Fruit fly (Drosophila melanogaster) whole organism, wandering third instar larva: Measurements from ENCODE around the gene CG14676.
A peak's percentile ranks its signal among the peaks of the same experiment; 100 is the strongest.

Experiments
- CG32264 ChIP-seq: fragments of 200-800 bp; sonication (Bioruptor generic); optimal IDR thresholded peaks from 2 replicates; lab custom pipeline; 2016; ENCODE audit warnings: missing biosample characterization, missing genetic modification characterization
- Dfd ChIP-seq: fragments of >200 bp; optimal IDR thresholded peaks from 2 replicates; lab custom pipeline; 2017; ENCODE audit warnings: missing biosample characterization, missing genetic modification characterization
- Dif ChIP-seq: fragments of 200-275, 200-300 bp; sonication (Bioruptor generic); optimal IDR thresholded peaks from 2 replicates; lab custom pipeline; 2018; ENCODE audit warnings: missing biosample characterization, missing genetic modification characterization; ENCODE audit not compliant: partially characterized antibody
- Hnf4 ChIP-seq: fragments of 200-800 bp; sonication (Bioruptor generic); optimal IDR thresholded peaks from 2 replicates; lab custom pipeline; 2016; ENCODE audit warnings: missing biosample characterization, mild to moderate bottlenecking, missing genetic modification characterization
- Hr78 ChIP-seq: fragments of >200 bp; optimal IDR thresholded peaks from 2 replicates; lab custom pipeline; 2017; ENCODE audit warnings: missing biosample characterization, missing genetic modification characterization
- Hr83 ChIP-seq: fragments of 200-300 bp; sonication (Bioruptor generic); optimal IDR thresholded peaks from 2 replicates; lab custom pipeline; 2016; ENCODE audit warnings: missing biosample characterization, mild to moderate bottlenecking, missing genetic modification characterization, moderate library complexity; ENCODE audit not compliant: poor library complexity, severe bottlenecking
- Mio ChIP-seq: sonication (Bioruptor generic); optimal IDR thresholded peaks from 2 replicates; lab custom pipeline; 2016; ENCODE audit warnings: missing biosample characterization, missing genetic modification characterization
- Rel ChIP-seq, 2 experiments: fragments of 200-800 bp; sonication (Bioruptor generic) in 1 of 2; optimal IDR thresholded peaks; 2 replicates in 1 of 2; 3 replicates in 1 of 2; lab custom pipeline; 2016 to 2019; ENCODE audit warnings: mild to moderate bottlenecking in 2 of 2, missing biosample characterization in 2 of 2, missing genetic modification characterization in 2 of 2, moderate library complexity in 1 of 2
- Sp1 ChIP-seq: fragments of 200-800 bp; sonication (Bioruptor generic); optimal IDR thresholded peaks from 3 replicates; lab custom pipeline; 2019; ENCODE audit warnings: missing biosample characterization, mild to moderate bottlenecking, missing genetic modification characterization, moderate library complexity
- br ChIP-seq: fragments of 200-800 bp; sonication (Bioruptor generic); optimal IDR thresholded peaks from 2 replicates; lab custom pipeline; 2016; ENCODE audit warnings: missing biosample characterization, missing genetic modification characterization
- brk ChIP-seq: fragments of 200-800 bp; sonication (Bioruptor generic); optimal IDR thresholded peaks from 2 replicates; lab custom pipeline; 2016; ENCODE audit warnings: missing biosample characterization, mild to moderate bottlenecking, missing genetic modification characterization
- dsf ChIP-seq: sonication (Bioruptor generic); optimal IDR thresholded peaks from 2 replicates; lab custom pipeline; 2016; ENCODE audit warnings: missing biosample characterization, missing genetic modification characterization, borderline replicate concordance
- foxo ChIP-seq, 2 experiments: fragments of 200-800 bp; sonication (Bioruptor generic); optimal IDR thresholded peaks; 2 replicates in 1 of 2; 3 replicates in 1 of 2; lab custom pipeline; 2016 to 2017; ENCODE audit warnings: missing biosample characterization in 2 of 2, missing genetic modification characterization in 2 of 2
- pan ChIP-seq: fragments of >200 bp; optimal IDR thresholded peaks from 2 replicates; lab custom pipeline; 2017
- tai ChIP-seq: sonication (Bioruptor generic); optimal IDR thresholded peaks from 2 replicates; lab custom pipeline; 2016; ENCODE audit warnings: missing biosample characterization, missing genetic modification characterization

The CG14676 gene

DNA sequence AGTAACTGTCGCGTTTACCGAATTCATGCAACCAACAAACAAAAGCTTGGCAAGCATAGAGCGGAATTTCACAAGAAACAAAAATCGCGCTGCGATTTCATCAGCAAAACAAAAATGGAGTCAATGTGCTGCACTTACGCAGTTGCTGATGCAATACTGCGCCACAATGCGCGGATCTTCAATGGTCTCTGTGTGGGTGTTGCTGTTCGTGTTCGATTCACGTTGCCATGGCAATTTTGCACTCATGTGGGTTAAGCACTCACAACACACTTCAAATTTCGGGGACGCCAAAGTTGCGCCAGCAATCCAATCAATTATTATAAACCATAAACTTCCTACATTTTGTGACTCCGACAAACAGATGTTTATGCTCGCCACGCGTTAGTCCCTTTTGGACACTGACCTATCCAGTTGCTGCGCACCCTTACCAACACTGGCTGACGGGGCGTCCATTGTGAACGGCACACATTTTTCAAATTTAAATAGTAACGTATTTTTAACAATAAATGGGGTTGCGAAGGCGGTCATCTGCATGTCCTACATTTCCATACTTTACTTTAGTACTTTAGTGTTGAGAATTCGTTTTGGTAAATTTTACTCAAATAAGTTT, 15.1 kb downstream of the CG14676 start, which contains the start of gene CG2017 (continued):
- TF ChIP-seq br (peak; percentile 40), Hnf4 (GFP tag; lab: Kevin White, UChicago) (peak; percentile 67), Sp1 (peak; percentile 18), tai (GFP tag; lab: Kevin White, UChicago) (no peak), Dfd (GFP tag; lab: Kevin White, UChicago) (no peak)

DNA sequence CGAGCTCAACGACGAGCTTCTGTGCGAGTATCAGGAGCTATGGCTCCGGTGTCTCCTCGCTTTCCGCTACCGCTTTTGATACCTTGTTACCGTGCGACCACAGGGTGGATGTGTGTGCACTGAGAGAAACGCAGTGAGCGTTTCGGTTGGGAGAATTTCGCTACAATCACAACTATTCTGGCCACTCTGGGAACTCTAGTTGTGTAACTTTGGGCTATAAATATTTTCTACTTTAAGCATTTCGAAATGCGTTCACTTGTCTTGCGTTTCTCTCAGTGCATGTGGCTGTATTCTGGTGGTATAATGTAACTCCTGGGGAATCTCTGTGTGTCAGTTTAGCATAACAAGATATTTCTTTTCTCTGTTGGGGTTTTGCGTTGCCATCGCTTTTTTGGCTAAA, 24.4 kb downstream of the CG14676 start:
- TF ChIP-seq foxo (GFP tag; optimal IDR thresholded peaks at IDR 0.05; lab: Kevin White, UChicago) (peak in 1 of 2 experiments; percentile 5), Hr78 (GFP tag; lab: Kevin White, UChicago) (no peak)

DNA sequence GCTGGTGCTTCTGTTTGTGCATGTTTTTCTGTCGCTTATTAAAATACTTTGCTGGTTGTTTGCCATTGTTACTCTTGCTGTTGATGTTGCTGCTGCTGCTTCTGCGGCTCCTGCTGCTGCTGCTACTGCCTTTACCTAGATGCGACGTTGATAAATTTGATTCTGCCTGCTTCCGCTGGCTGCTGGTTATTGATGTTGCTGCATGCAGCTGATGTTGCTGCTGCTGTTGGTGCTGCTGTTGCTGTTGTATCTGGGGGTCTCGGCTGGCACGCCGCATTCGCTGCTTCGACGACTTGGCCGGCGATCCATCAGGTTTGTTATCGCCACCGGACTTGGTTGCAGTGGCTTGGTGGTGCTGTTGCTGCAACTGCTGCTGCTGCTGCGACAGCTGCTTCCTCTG, 30.3 kb downstream of the CG14676 start:
- TF ChIP-seq Dfd (GFP tag; lab: Kevin White, UChicago) (peak; percentile 95), Mio (no peak), Rel (GFP tag; optimal IDR thresholded peaks at IDR 0.05; lab: Kevin White, UChicago) (no peak), Rel (tag; optimal IDR thresholded peaks at IDR 0.05; lab: Kevin White, UChicago) (no peak), pan (no peak)

DNA sequence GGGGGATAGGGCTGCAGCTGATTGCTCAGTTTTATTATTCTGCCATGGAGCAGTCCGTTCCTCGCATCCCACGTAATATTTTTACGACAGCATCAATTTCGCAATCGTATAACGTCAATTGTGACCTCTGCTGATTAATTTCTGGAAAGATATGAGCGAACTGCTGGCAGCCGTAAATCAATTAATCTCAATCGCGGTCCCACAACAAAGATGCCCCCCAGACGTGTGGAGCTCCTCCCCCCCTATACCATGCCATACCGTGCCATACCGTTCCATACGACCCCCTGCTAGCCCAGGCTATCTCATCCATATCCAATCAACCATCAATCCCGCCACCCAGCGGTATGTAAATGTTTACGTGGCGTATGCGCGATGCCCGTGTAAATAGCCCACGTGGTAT, 34.3 kb downstream of the CG14676 start:
- TF ChIP-seq CG32264 (GFP tag; lab: Kevin White, UChicago): no peak
- no peak for TF ChIP-seq Hr83
- TF ChIP-seq Hr78 (GFP tag; lab: Kevin White, UChicago): no peak
- no peak for TF ChIP-seq Rel (GFP tag; optimal IDR thresholded peaks at IDR 0.05; lab: Kevin White, UChicago)
- TF ChIP-seq Rel (tag; optimal IDR thresholded peaks at IDR 0.05; lab: Kevin White, UChicago): no peak
- no peak for TF ChIP-seq Sp1
- no peak for TF ChIP-seq Dif (GFP tag; lab: Kevin White, UChicago)
- no peak for TF ChIP-seq dsf (GFP tag; lab: Kevin White, UChicago)
- TF ChIP-seq brk (GFP tag; lab: Kevin White, UChicago): no peak
- TF ChIP-seq, all 38 proteins: peak for 0
